Worm (Caenorhabditis elegans): ENCODE measurements around the gene Y56A3A.31.

ce11 chrIII:11948437-11948836 lies 25.8 kb upstream of the Y56A3A.31 start:
- TF ChIP-seq ama-1 (optimal IDR thresholded peaks at IDR 0.05): no peak
- TF ChIP-seq nhr-25 (tag; optimal IDR thresholded peaks at IDR 0.05; ENCODE audit: borderline replicate concordance, insufficient read depth): no peak
- no peak for TF ChIP-seq sdz-12 (GFP tag; optimal IDR thresholded peaks at IDR 0.05)
